Worm (Caenorhabditis elegans): ENCODE results near the gene ire-1.

ire-1 gene

DNA sequence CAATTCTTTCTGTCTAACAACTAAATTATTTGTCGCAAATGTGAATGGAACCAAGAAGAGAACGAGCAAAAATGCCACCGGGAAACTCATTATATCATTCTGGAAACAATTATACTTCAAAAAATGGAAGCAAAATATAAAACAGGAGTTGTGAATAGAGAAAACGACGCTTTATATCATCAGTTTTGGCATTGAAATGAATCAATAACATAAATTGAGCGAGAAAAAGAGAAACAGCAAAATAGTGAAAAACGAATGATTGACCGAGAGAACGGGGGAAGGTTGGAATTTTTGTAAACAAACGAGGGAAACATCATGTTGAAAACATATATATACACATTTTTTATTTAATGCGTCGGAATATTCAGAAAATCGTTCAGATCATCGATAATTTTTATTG is 12.1 kb upstream of the ire-1 start, which contains the start of gene ctns-1:
Gene ctns-1 (minus strand): TSS at position 101 of the 400 bp plus-strand sequence.
- TF ChIP-seq unc-39 (tag; optimal IDR thresholded peaks at IDR 0.05), result no peak
- TF ChIP-seq ham-2 (GFP tag; optimal IDR thresholded peaks at IDR 0.05), result no peak
- no peak for TF ChIP-seq ceh-43 (GFP tag; optimal IDR thresholded peaks at IDR 0.05)
- no peak for TF ChIP-seq ztf-11 (tag; optimal IDR thresholded peaks at IDR 0.05)
- TF ChIP-seq elt-3 (tag; optimal IDR thresholded peaks at IDR 0.05), result no peak
- no peak for TF ChIP-seq drap-1 (GFP tag; optimal IDR thresholded peaks at IDR 0.05)
- no peak for TF ChIP-seq ceh-83 (GFP tag; optimal IDR thresholded peaks at IDR 0.05)
- no peak for TF ChIP-seq nhr-76 (tag; optimal IDR thresholded peaks at IDR 0.05)
- no peak for TF ChIP-seq nhr-237 (tag; optimal IDR thresholded peaks at IDR 0.05)
- no peak for TF ChIP-seq unc-62 (GFP tag; optimal IDR thresholded peaks at IDR 0.05)
- no peak for TF ChIP-seq elt-1 (tag; optimal IDR thresholded peaks at IDR 0.05; ENCODE audit: borderline replicate concordance, insufficient read depth)
- TF ChIP-seq mab-5 (tag; optimal IDR thresholded peaks at IDR 0.05), result no peak
- no peak for TF ChIP-seq sem-2 (GFP tag; optimal IDR thresholded peaks at IDR 0.05)
- TF ChIP-seq nhr-28 (tag; optimal IDR thresholded peaks at IDR 0.05), result no peak
- TF ChIP-seq lin-32 (GFP tag; optimal IDR thresholded peaks at IDR 0.05), result no peak
- no peak for TF ChIP-seq pha-4 (tag; optimal IDR thresholded peaks at IDR 0.05)
- no peak for TF ChIP-seq blmp-1 (tag; optimal IDR thresholded peaks at IDR 0.05)
- TF ChIP-seq nhr-12 (tag; optimal IDR thresholded peaks at IDR 0.05), result no peak
- no peak for TF ChIP-seq snpc-4 (tag; optimal IDR thresholded peaks at IDR 0.05)
- no peak for TF ChIP-seq ces-1 (GFP tag; optimal IDR thresholded peaks at IDR 0.05)

DNA sequence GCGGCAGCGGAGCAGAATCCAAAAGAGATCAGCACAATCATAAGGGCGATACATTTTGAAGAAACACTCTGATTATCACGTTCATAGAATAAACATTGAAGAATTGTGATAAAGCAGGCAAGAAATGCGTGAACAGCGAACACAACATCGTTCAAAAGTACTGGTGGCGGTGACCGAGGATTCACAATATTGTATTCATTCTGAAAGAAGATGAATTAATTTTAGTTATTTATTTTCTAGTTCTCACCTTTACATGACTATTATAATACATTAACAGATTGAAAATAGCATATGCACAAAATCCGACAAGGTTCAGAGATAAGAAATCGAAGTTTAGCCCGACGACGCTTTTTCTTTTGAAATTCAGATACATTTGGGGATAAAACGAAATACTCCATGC is 11.2 kb upstream of the ire-1 start:
- TF ChIP-seq mls-2 (tag; optimal IDR thresholded peaks at IDR 0.05) (no peak), mep-1 (tag; optimal IDR thresholded peaks at IDR 0.05) (no peak), bed-3 (GFP tag; optimal IDR thresholded peaks at IDR 0.05) (no peak), sem-2 (GFP tag; optimal IDR thresholded peaks at IDR 0.05) (no peak), nhr-76 (tag; optimal IDR thresholded peaks at IDR 0.05) (no peak), ceh-43 (GFP tag; optimal IDR thresholded peaks at IDR 0.05) (no peak), unc-62 (GFP tag; optimal IDR thresholded peaks at IDR 0.05) (no peak), nhr-28 (tag; optimal IDR thresholded peaks at IDR 0.05) (no peak), unc-39 (tag; optimal IDR thresholded peaks at IDR 0.05) (no peak), zip-8 (tag; optimal IDR thresholded peaks at IDR 0.05) (no peak), tbx-8 (GFP tag; optimal IDR thresholded peaks at IDR 0.05) (no peak), lin-32 (GFP tag; optimal IDR thresholded peaks at IDR 0.05) (no peak), nhr-12 (tag; optimal IDR thresholded peaks at IDR 0.05) (no peak)

ce11 chrII:8131413-8131966 is 6.8 kb upstream of the ire-1 start:
- no peak for TF ChIP-seq blmp-1 (tag; optimal IDR thresholded peaks at IDR 0.05)
- no peak for TF ChIP-seq elt-3 (tag; optimal IDR thresholded peaks at IDR 0.05)
- no peak for TF ChIP-seq nhr-237 (tag; optimal IDR thresholded peaks at IDR 0.05)
- no peak for TF ChIP-seq ceh-43 (GFP tag; optimal IDR thresholded peaks at IDR 0.05)
- no peak for TF ChIP-seq ztf-11 (tag; optimal IDR thresholded peaks at IDR 0.05)
- TF ChIP-seq sem-2 (GFP tag; optimal IDR thresholded peaks at IDR 0.05), result no peak
- no peak for TF ChIP-seq unc-62 (GFP tag; optimal IDR thresholded peaks at IDR 0.05)
- TF ChIP-seq M03D4.4 (tag; optimal IDR thresholded peaks at IDR 0.05), result no peak
- no peak for TF ChIP-seq bed-3 (GFP tag; optimal IDR thresholded peaks at IDR 0.05)
- no peak for TF ChIP-seq mls-2 (tag; optimal IDR thresholded peaks at IDR 0.05)
- no peak for TF ChIP-seq nhr-76 (tag; optimal IDR thresholded peaks at IDR 0.05)
- TF ChIP-seq tbx-8 (GFP tag; optimal IDR thresholded peaks at IDR 0.05), result no peak
- TF ChIP-seq lin-13 (tag; optimal IDR thresholded peaks at IDR 0.05), result no peak
- no peak for TF ChIP-seq cnd-1 (tag; optimal IDR thresholded peaks at IDR 0.05)
- TF ChIP-seq drap-1 (GFP tag; optimal IDR thresholded peaks at IDR 0.05), result no peak
- TF ChIP-seq ceh-83 (GFP tag; optimal IDR thresholded peaks at IDR 0.05), result no peak
- TF ChIP-seq lsy-2 (tag; optimal IDR thresholded peaks at IDR 0.05), result no peak
- TF ChIP-seq ham-2 (GFP tag; optimal IDR thresholded peaks at IDR 0.05), result no peak

ce11 chrII:8130792-8131191 is 6.1 kb upstream of the ire-1 start:
- no peak for TF ChIP-seq elt-1 (tag; optimal IDR thresholded peaks at IDR 0.05; ENCODE audit: borderline replicate concordance, insufficient read depth)
- no peak for TF ChIP-seq mep-1 (tag; optimal IDR thresholded peaks at IDR 0.05)
- TF ChIP-seq nhr-12 (tag; optimal IDR thresholded peaks at IDR 0.05), result no peak
- no peak for TF ChIP-seq lin-13 (tag; optimal IDR thresholded peaks at IDR 0.05)
- TF ChIP-seq unc-62 (GFP tag; optimal IDR thresholded peaks at IDR 0.05), result no peak
- TF ChIP-seq hlh-1 (tag; optimal IDR thresholded peaks at IDR 0.05), result no peak

DNA sequence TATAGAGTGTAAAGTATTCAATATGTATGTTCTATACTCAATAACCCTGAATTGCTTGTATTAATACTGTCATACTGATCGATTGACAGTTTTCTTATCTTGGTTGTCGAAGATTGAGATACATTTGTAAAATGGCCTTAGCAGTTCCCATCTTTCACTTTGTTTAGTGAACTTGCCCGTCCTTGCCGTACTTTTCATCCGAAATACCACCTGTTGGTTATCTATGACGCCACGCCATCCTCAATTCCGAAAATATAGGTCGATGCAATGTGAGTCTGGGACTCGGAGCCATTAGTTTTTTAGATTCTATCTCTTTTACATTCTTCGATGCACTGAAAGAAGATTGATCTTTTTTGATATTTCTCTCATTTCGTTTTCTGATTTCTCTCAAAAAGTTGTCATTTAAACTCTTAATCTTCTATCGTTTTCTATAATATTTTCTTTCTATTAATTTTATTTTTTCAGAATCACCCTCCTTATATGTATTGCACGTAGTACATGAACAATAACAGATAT is 4.8 kb upstream of the ire-1 start, which contains the start of gene ulp-4:
Gene ulp-4 (plus strand): TSS at position 466 of the 516 bp plus-strand sequence.
- TF ChIP-seq hlh-1 (tag; optimal IDR thresholded peaks at IDR 0.05) (peak; percentile 16), unc-62 (GFP tag; optimal IDR thresholded peaks at IDR 0.05) (no peak)
